Worm (Caenorhabditis elegans): ENCODE results near the gene W08F4.10.

DNA sequence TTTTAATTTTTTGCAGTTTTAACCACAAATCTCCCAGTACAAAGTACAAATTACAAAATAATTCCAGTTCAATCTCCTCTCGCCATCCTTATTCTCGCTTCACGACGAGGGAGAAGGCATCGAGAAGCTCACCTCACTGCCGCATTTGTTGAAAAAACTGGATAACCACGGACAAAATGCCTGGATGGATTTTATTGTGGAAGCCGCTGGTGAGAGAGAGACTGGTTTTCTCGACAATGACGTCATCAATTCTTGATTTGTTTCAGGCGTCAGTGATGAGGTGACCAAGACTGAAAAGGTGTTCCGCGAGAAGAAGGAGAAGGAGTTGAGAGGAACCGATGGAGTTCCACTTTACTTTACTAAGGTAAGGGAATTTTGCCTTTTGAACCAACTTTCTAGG, 41.5 kb downstream of the W08F4.10 start:
- TF ChIP-seq lin-39 (tag; optimal IDR thresholded peaks at IDR 0.05): no peak
- no peak for TF ChIP-seq elt-3 (tag; optimal IDR thresholded peaks at IDR 0.05)
- TF ChIP-seq mdl-1 (tag; optimal IDR thresholded peaks at IDR 0.05): no peak
- TF ChIP-seq aly-2 (tag; optimal IDR thresholded peaks at IDR 0.05): no peak
- TF ChIP-seq unc-39 (tag; optimal IDR thresholded peaks at IDR 0.05): no peak
- no peak for TF ChIP-seq pha-4 (tag; optimal IDR thresholded peaks at IDR 0.05)
